Fruit fly (Drosophila melanogaster) whole organism, pupa: Measurements from ENCODE around the gene CG14960.

Experiments used
- CG15710 ChIP-seq: fragments of 200-800 bp; sonication (Bioruptor generic); optimal IDR thresholded peaks from 2 replicates; lab custom pipeline; 2018; ENCODE audit warnings: missing biosample characterization, mild to moderate bottlenecking, missing genetic modification characterization, moderate library complexity
- CG4496 ChIP-seq: fragments of 200-800 bp; sonication (Bioruptor generic); IDR thresholded peaks from 3 replicates; pipeline ENCODE4 v1.3.6; 2022; ENCODE audit warnings: missing biosample characterization, missing genetic modification characterization
- CG8159 ChIP-seq: fragments of 200-800 bp; sonication (Bioruptor generic); optimal IDR thresholded peaks from 3 replicates; lab custom pipeline; 2018; ENCODE audit warnings: missing biosample characterization, mild to moderate bottlenecking, missing genetic modification characterization, moderate library complexity
- CG8301 ChIP-seq: fragments of 200-800 bp; sonication (Bioruptor generic); optimal IDR thresholded peaks from 2 replicates; lab custom pipeline; 2018; ENCODE audit warnings: missing biosample characterization, mild to moderate bottlenecking, missing genetic modification characterization
- EcR ChIP-seq: fragments of 200-800 bp; sonication (Bioruptor generic); optimal IDR thresholded peaks from 3 replicates; lab custom pipeline; 2019; ENCODE audit warnings: missing biosample characterization, missing genetic modification characterization, mild to moderate bottlenecking, moderate library complexity, missing genetic modification reagents
- Ets98B ChIP-seq: fragments of 200-800 bp; sonication (Bioruptor generic); IDR thresholded peaks from 2 replicates; pipeline ENCODE4 v1.3.6; 2022; ENCODE audit warnings: missing biosample characterization, missing genetic modification characterization
- Snoo ChIP-seq: fragments of 200-800 bp; sonication (Bioruptor generic); optimal IDR thresholded peaks from 3 replicates; lab custom pipeline; 2017; ENCODE audit warnings: missing biosample characterization, mild to moderate bottlenecking, missing genetic modification characterization, inconsistent platforms
- fd96Ca ChIP-seq: fragments of 200-800 bp; sonication (Bioruptor generic); IDR thresholded peaks from 3 replicates; pipeline ENCODE4 v1.3.6; 2022; ENCODE audit warnings: missing biosample characterization, missing genetic modification characterization
- gl ChIP-seq: fragments of 200-800 bp; sonication (Bioruptor generic); optimal IDR thresholded peaks from 2 replicates; lab custom pipeline; 2018; ENCODE audit warnings: missing biosample characterization, mild to moderate bottlenecking, missing genetic modification characterization

DNA sequence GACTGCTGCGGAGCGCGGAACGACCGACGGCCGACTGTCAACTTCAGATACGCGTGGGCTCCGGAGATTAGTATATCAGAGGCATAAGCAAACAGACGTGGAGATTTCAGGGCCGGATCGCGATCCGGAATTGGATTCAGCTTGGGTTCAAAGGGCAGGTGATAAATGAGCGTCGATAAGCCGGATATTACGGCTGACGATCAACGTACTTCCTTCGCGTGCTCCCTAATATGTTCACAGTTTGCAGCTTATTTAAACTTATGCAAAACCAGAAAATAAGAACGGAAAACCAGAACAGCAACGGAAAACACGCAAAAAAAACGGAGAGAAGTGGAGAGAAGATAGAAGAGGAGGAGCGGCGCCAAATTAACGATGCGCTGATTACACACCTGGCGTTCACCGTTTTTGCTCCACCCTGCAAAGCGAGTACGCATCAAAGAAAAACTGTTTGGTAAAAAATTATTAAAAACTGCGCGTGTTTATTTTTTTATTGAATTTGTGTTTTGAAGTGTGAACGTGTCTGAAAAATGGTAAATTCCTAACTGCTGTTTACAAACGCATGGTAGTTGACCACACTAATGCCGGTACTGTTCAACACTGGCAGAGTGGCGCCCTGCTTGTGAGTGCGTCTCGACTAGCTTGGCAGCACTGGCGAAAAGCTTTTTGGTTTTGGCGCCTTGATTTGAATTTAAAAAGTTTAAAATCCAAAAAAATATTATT is 31.6 kb upstream of the CG14960 start, which contains the start of gene CG17746:
- TF ChIP-seq EcR (no peak), CG4496 (GFP tag; lab: Robert Waterston, UW) (peak; percentile 39; the same call in 1 of the 3 replicates), Snoo (no peak), Ets98B (GFP tag; lab: Robert Waterston, UW) (no peak), gl (tag; lab: Kevin White, UChicago) (peak; percentile 26), CG8159 (tag; lab: Kevin White, UChicago) (peak; percentile 8), CG15710 (tag; lab: Kevin White, UChicago) (no peak), fd96Ca (no peak), CG8301 (tag; lab: Kevin White, UChicago) (no peak)
